Fruit fly (Drosophila melanogaster) whole organism, pupa: ENCODE data around the gene CG32228.

Experiments
- CG10348 ChIP-seq: fragments of 200-800 bp; sonication (Bioruptor generic); IDR thresholded peaks from 2 replicates; pipeline ENCODE4 v1.3.6; 2022; ENCODE audit warnings: missing biosample characterization, missing genetic modification characterization
- CG12605 ChIP-seq: fragments of 200-800 bp; sonication (Bioruptor generic); IDR thresholded peaks from 2 replicates; pipeline ENCODE4 v1.3.6; 2022; ENCODE audit warnings: missing biosample characterization, missing genetic modification characterization
- CG13204 ChIP-seq: fragments of 200-800 bp; sonication (Bioruptor generic); optimal IDR thresholded peaks from 2 replicates; lab custom pipeline; 2018; ENCODE audit warnings: missing biosample characterization, mild to moderate bottlenecking, missing genetic modification characterization, moderate library complexity
- CG34367 ChIP-seq: fragments of 200-800 bp; sonication (Bioruptor generic); optimal IDR thresholded peaks from 2 replicates; lab custom pipeline; 2018; ENCODE audit warnings: missing biosample characterization, mild to moderate bottlenecking, missing genetic modification characterization
- CG4496 ChIP-seq: fragments of 200-800 bp; sonication (Bioruptor generic); IDR thresholded peaks from 3 replicates; pipeline ENCODE4 v1.3.6; 2022; ENCODE audit warnings: missing biosample characterization, missing genetic modification characterization
- CG8301 ChIP-seq: fragments of 200-800 bp; sonication (Bioruptor generic); optimal IDR thresholded peaks from 2 replicates; lab custom pipeline; 2018; ENCODE audit warnings: missing biosample characterization, mild to moderate bottlenecking, missing genetic modification characterization
- CG9948 ChIP-seq: fragments of 200-800 bp; sonication (Bioruptor generic); optimal IDR thresholded peaks from 2 replicates; lab custom pipeline; 2018; ENCODE audit warnings: missing biosample characterization, mild to moderate bottlenecking, missing genetic modification characterization, moderate library complexity
- D1 ChIP-seq: fragments of 200-800 bp; sonication (Bioruptor generic); optimal IDR thresholded peaks from 2 replicates; lab custom pipeline; 2018; ENCODE audit warnings: missing biosample characterization, mild to moderate bottlenecking, missing genetic modification characterization, moderate library complexity
- EcR ChIP-seq: fragments of 200-800 bp; sonication (Bioruptor generic); optimal IDR thresholded peaks from 3 replicates; lab custom pipeline; 2019; ENCODE audit warnings: missing biosample characterization, missing genetic modification characterization, mild to moderate bottlenecking, moderate library complexity, missing genetic modification reagents
- Ets98B ChIP-seq: fragments of 200-800 bp; sonication (Bioruptor generic); IDR thresholded peaks from 2 replicates; pipeline ENCODE4 v1.3.6; 2022; ENCODE audit warnings: missing biosample characterization, missing genetic modification characterization
- Pif1A ChIP-seq: fragments of 200-800 bp; sonication (Bioruptor generic); optimal IDR thresholded peaks from 3 replicates; lab custom pipeline; 2016; ENCODE audit warnings: missing biosample characterization, missing genetic modification characterization
- Pif1B ChIP-seq: fragments of 200-800 bp; sonication (Bioruptor generic); optimal IDR thresholded peaks from 3 replicates; lab custom pipeline; 2016; ENCODE audit warnings: missing biosample characterization, missing genetic modification characterization
- Snoo ChIP-seq: fragments of 200-800 bp; sonication (Bioruptor generic); optimal IDR thresholded peaks from 3 replicates; lab custom pipeline; 2017; ENCODE audit warnings: missing biosample characterization, mild to moderate bottlenecking, missing genetic modification characterization, inconsistent platforms
- fd96Ca ChIP-seq: fragments of 200-800 bp; sonication (Bioruptor generic); IDR thresholded peaks from 3 replicates; pipeline ENCODE4 v1.3.6; 2022; ENCODE audit warnings: missing biosample characterization, missing genetic modification characterization
- gl ChIP-seq: fragments of 200-800 bp; sonication (Bioruptor generic); optimal IDR thresholded peaks from 2 replicates; lab custom pipeline; 2018; ENCODE audit warnings: missing biosample characterization, mild to moderate bottlenecking, missing genetic modification characterization
- rn ChIP-seq: fragments of 200-800 bp; sonication (Bioruptor generic); IDR thresholded peaks from 2 replicates; pipeline ENCODE4 v1.3.6; 2022; ENCODE audit warnings: missing biosample characterization, missing genetic modification characterization

Gene CG32228

DNA sequence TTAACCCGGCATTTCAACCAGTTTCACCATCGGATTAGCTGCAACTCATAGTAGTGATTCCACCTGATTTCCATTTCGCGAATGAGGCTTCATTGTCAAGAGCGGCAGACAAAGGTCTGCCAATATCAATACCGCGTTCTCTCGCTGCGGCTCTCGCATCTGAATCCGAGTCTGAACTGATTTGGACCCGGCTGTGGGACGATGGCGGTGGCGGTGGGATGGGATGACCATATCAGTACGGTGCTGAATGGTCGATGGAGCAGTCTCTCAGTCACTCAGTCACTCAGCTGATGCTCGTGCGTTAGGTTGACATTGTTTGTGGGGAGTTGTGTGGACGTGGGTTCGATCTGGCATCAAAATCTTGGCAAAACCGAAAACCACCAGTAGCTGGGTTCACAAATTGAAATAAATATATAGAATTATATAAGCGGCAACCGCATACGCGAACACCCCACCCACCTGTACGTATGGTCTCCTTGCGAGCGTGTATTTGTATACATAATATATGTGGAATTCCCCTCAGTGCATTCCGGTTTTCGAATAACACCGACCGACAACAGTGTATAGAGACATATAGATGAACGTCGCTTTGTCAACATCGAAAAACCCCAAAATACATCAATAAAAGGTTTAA is 51.5 kb downstream of the CG32228 start, which contains the start of gene Spn77Ba:
Gene Spn77Ba, plus strand, starts transcription at position 235 of the 634 bp plus-strand sequence.
- TF ChIP-seq fd96Ca (GFP tag; lab: Robert Waterston, UW) = peak; percentile 57; the same call in 1 of the 3 replicates
- TF ChIP-seq Snoo (tag; lab: Kevin White, UChicago) = no peak
- TF ChIP-seq D1 (tag; lab: Kevin White, UChicago) = no peak
- peak; percentile 69; the same call in 2 of the 3 replicates for TF ChIP-seq CG4496 (GFP tag; lab: Robert Waterston, UW)
- no peak for TF ChIP-seq CG13204 (GFP tag; lab: Kevin White, UChicago)
- no peak for TF ChIP-seq rn
- peak; percentile 33 for TF ChIP-seq CG34367 (tag; lab: Kevin White, UChicago)
- TF ChIP-seq CG9948 (tag; lab: Kevin White, UChicago) = no peak
- peak; percentile 65; the same call in 1 of the 2 replicates for TF ChIP-seq Ets98B (GFP tag; lab: Robert Waterston, UW)
- no peak; the same call in 1 of the 2 replicates for TF ChIP-seq CG12605
- peak; percentile 70 for TF ChIP-seq gl (tag; lab: Kevin White, UChicago)
- peak; percentile 39 for TF ChIP-seq Pif1B (GFP tag; lab: Kevin White, UChicago)
- TF ChIP-seq Pif1A (GFP tag; lab: Kevin White, UChicago) = peak; percentile 12
- TF ChIP-seq CG10348 (GFP tag; lab: Robert Waterston, UW) = 0 out of 2 replicates have a peak, but pooled peaks have one; percentile 19
- peak; percentile 45 for TF ChIP-seq EcR (GFP tag; lab: Kevin White, UChicago)

DNA sequence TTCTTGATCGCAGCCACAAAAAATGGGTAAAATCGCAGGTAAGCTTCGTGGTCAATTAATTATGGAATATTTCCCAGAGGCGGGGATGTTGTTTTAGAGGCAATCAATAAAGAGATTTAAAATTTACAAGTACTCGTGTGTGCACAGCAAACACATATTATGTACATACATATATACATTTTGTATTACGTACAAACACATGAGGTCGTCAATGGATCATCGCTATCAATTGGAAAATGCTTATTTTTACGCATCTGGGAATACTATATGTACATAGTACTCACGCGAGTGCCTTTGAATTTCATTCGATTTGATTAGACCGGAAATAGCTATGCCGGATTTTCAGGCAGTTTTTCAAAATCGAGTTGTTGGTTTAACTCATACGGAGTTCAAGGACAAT is 52.1 kb downstream of the CG32228 start:
- TF ChIP-seq CG8301 (tag; lab: Kevin White, UChicago) (no peak), rn (no peak), fd96Ca (GFP tag; lab: Robert Waterston, UW) (no peak), CG10348 (GFP tag; lab: Robert Waterston, UW) (no peak)
